Fruit fly (Drosophila melanogaster) whole organism, embryonic: ENCODE data around the gene Cby.

Experiments used
- Ada2b ChIP-seq: fragments of 200-800 bp; sonication (Bioruptor generic); IDR thresholded peaks from 2 replicates; pipeline ENCODE4 v1.3.6; 2022; ENCODE audit warnings: missing biosample characterization, missing genetic modification characterization
- CG32532 ChIP-seq: fragments of 200-800 bp; sonication (Bioruptor generic); IDR thresholded peaks from 2 replicates; pipeline ENCODE4 v1.3.6; 2022; ENCODE audit warnings: missing biosample characterization, missing genetic modification characterization
- CG3726 ChIP-seq: fragments of 200-800 bp; sonication (Bioruptor generic); IDR thresholded peaks from 3 replicates; pipeline ENCODE4, ENCODE4 v1.3.6; 2022; ENCODE audit warnings: missing biosample characterization, missing genetic modification characterization
- Dll ChIP-seq: fragments of 200-800 bp; sonication (Bioruptor generic); IDR thresholded peaks from 4 replicates; pipeline ENCODE4 v1.3.6; 2022; ENCODE audit warnings: missing biosample characterization, missing genetic modification characterization; ENCODE audit not compliant: partially characterized antibody
- cad ChIP-seq: fragments of >200 bp; optimal IDR thresholded peaks from 2 replicates; lab custom pipeline; 2017; ENCODE audit warnings: missing biosample characterization, missing genetic modification characterization
- corto ChIP-seq: fragments of 200-800 bp; sonication (Bioruptor generic); optimal IDR thresholded peaks from 2 replicates; lab custom pipeline; 2016; ENCODE audit warnings: missing biosample characterization, mild to moderate bottlenecking, missing genetic modification characterization, moderate library complexity
- fu2 ChIP-seq: fragments of 200-800 bp; sonication (Bioruptor generic); optimal IDR thresholded peaks from 2 replicates; lab custom pipeline; 2016; ENCODE audit warnings: missing biosample characterization, missing genetic modification characterization
- oc ChIP-seq: fragments of 200-800 bp; sonication (Bioruptor generic); optimal IDR thresholded peaks from 2 replicates; lab custom pipeline; 2018; ENCODE audit warnings: missing biosample characterization, mild to moderate bottlenecking, missing genetic modification characterization, moderate library complexity
- psq ChIP-seq: fragments of 200-800 bp; sonication (Bioruptor generic); optimal IDR thresholded peaks from 2 replicates; lab custom pipeline; 2017; ENCODE audit warnings: missing biosample characterization, missing genetic modification characterization
- pum ChIP-seq: fragments of 200-800 bp; sonication (Bioruptor generic); optimal IDR thresholded peaks from 2 replicates; lab custom pipeline; 2016; ENCODE audit warnings: missing biosample characterization, missing genetic modification characterization
- repo ChIP-seq: fragments of 200-800 bp; sonication (Bioruptor generic); optimal IDR thresholded peaks from 2 replicates; lab custom pipeline; 2016; ENCODE audit warnings: missing biosample characterization, missing genetic modification characterization
- stwl ChIP-seq: fragments of 200-800 bp; sonication (Bioruptor generic); optimal IDR thresholded peaks from 3 replicates; lab custom pipeline; 2018; ENCODE audit warnings: missing biosample characterization, mild to moderate bottlenecking, missing genetic modification characterization, moderate library complexity
- wor ChIP-seq: fragments of 200-800 bp; sonication (Bioruptor generic); IDR thresholded peaks from 2 replicates; pipeline ENCODE4 v1.3.6; 2022; ENCODE audit warnings: missing biosample characterization, missing genetic modification characterization

DNA sequence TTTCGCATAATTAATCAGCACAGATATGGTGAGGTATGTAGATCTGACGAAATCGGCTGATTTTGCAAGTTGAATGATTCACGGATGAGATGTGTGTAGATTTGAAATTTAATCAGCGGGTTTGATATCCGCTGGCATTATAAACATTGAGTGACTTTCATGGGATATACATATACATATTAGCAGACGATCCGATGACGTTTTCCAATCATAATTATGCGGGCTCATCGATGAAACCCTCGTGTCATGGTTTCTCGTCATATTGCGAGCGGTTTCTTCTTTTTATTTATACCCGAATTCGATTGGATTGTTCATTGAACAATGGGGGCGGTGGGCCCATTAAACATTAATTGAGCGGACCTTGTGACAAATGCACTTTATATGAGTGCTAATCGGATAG lies 3.3 kb upstream of the Cby start:
- no peak for TF ChIP-seq fu2 (GFP tag; lab: Kevin White, UChicago)
- no peak for TF ChIP-seq CG32532
- TF ChIP-seq cad, result no peak
- TF ChIP-seq oc (tag; lab: Kevin White, UChicago), result no peak
- TF ChIP-seq Dll (GFP tag; lab: Robert Waterston, UW), result no peak
- TF ChIP-seq repo (GFP tag; lab: Kevin White, UChicago), result no peak
- no peak for TF ChIP-seq wor (GFP tag; lab: Robert Waterston, UW)
- no peak for TF ChIP-seq corto (GFP tag; lab: Kevin White, UChicago)
- no peak for TF ChIP-seq stwl (tag; lab: Kevin White, UChicago)
- TF ChIP-seq CG3726 (GFP tag; lab: Robert Waterston, UW), result no peak
- no peak for TF ChIP-seq pum
- no peak for TF ChIP-seq Ada2b (GFP tag; lab: Robert Waterston, UW)
- TF ChIP-seq psq (GFP tag; lab: Kevin White, UChicago), result no peak
